Worm (Caenorhabditis elegans) whole organism, L4 larva: ENCODE data around the gene C09E9.1.

Source experiments
- D1046.2 ChIP-seq: fragments of 200-800 bp; sonication (Bioruptor generic); IDR thresholded peaks from 2 replicates; pipeline ENCODE4 v1.3.6; 2022; ENCODE audit warnings: missing genetic modification characterization, missing compliant biosample characterization
- F44E2.7 ChIP-seq: fragments of 200-800 bp; sonication (Bioruptor generic); IDR thresholded peaks from 2 replicates; pipeline ENCODE4 v2.1.2; 2022; ENCODE audit warnings: missing genetic modification characterization, missing compliant biosample characterization
- F49E8.2 ChIP-seq: sonication (generic microtip); optimal IDR thresholded peaks from 2 replicates; lab custom pipeline; 2016; ENCODE audit warnings: missing compliant biosample characterization, mild to moderate bottlenecking, missing genetic modification characterization, borderline replicate concordance
- R02D3.7 ChIP-seq: fragments of 150-350 bp; sonication (generic microtip); optimal IDR thresholded peaks from 3 replicates; lab custom pipeline; 2014; ENCODE audit warnings: missing biosample characterization, missing genetic modification characterization
- T20F7.1 ChIP-seq: fragments of 200-800 bp; sonication (Bioruptor generic); optimal IDR thresholded peaks from 2 replicates; lab custom pipeline; 2018; ENCODE audit warnings: mild to moderate bottlenecking, missing genetic modification characterization, missing compliant biosample characterization
- T26A8.4 ChIP-seq: fragments of 200-800 bp; sonication (Bioruptor generic); IDR thresholded peaks from 2 replicates; pipeline ENCODE4 v1.3.6; 2022; ENCODE audit warnings: missing genetic modification characterization, missing compliant biosample characterization
- Y105C5A.15 ChIP-seq: fragments of 200-800 bp; sonication (Bioruptor generic); IDR thresholded peaks from 2 replicates; pipeline ENCODE4 v1.3.6; 2022; ENCODE audit warnings: missing genetic modification characterization, missing compliant biosample characterization
- Y5F2A.4 ChIP-seq: fragments of 200-800 bp; sonication (Bioruptor generic); optimal IDR thresholded peaks from 2 replicates; lab custom pipeline; 2018; ENCODE audit warnings: mild to moderate bottlenecking, missing genetic modification characterization, missing compliant biosample characterization
- aha-1 ChIP-seq: fragments of 150-350 bp; peaks from one replicate; lab custom pipeline; 2014; ENCODE audit warnings: missing biosample characterization, missing genetic modification characterization
- aly-2 ChIP-seq: sonication (generic microtip); optimal IDR thresholded peaks from 2 replicates; lab custom pipeline; 2018; ENCODE audit warnings: missing biosample characterization, missing genetic modification characterization
- ama-1 ChIP-seq: fragments of 150-350 bp; optimal IDR thresholded peaks from 2 replicates; lab custom pipeline; 2014; ENCODE audit warnings: inconsistent platforms, mixed read lengths
- arid-1 ChIP-seq: fragments of 200-800 bp; sonication (Bioruptor generic); conservative IDR thresholded peaks from 2 replicates; pipeline ENCODE4 v1.3.6; 2022; ENCODE audit warnings: missing genetic modification reagents, missing genetic modification characterization, missing compliant biosample characterization
- ceh-28 ChIP-seq: fragments of 150-350 bp; optimal IDR thresholded peaks from 2 replicates; lab custom pipeline; 2014; ENCODE audit warnings: missing biosample characterization, missing genetic modification reagents, missing genetic modification characterization
- ces-1 ChIP-seq: fragments of 150-350 bp; sonication (generic microtip); optimal IDR thresholded peaks from 4 replicates; lab custom pipeline; 2014; ENCODE audit warnings: missing biosample characterization, missing genetic modification reagents, missing genetic modification characterization
- daf-12 ChIP-seq: fragments of 150-350 bp; optimal IDR thresholded peaks from 2 replicates; lab custom pipeline; 2014; ENCODE audit warnings: missing biosample characterization, missing genetic modification reagents, missing genetic modification characterization
- daf-16 ChIP-seq, 3 experiments: sonication (generic microtip); optimal IDR thresholded peaks; 2 replicates each; lab custom pipeline; 2016 to 2017; ENCODE audit warnings: missing genetic modification characterization in 3 of 3, missing genetic modification reagents in 3 of 3, mild to moderate bottlenecking in 2 of 3, missing compliant biosample characterization in 2 of 3, missing biosample characterization in 1 of 3, moderate library complexity in 1 of 3
- dmd-6 ChIP-seq: fragments of 200-800 bp; sonication (Bioruptor generic); IDR thresholded peaks from 2 replicates; pipeline ENCODE4 v1.3.6; 2022; ENCODE audit warnings: missing genetic modification reagents, missing genetic modification characterization, missing compliant biosample characterization
- dpl-1 ChIP-seq: fragments of 150-350 bp; optimal IDR thresholded peaks from 2 replicates; lab custom pipeline; 2014; ENCODE audit warnings: missing biosample characterization, missing genetic modification reagents, missing genetic modification characterization
- dve-1 ChIP-seq: sonication (generic microtip); optimal IDR thresholded peaks from 2 replicates; lab custom pipeline; 2017; ENCODE audit warnings: antibody characterized with exemption, mild to moderate bottlenecking, missing genetic modification characterization, missing compliant biosample characterization; ENCODE audit not compliant: insufficient read depth
- egl-27 ChIP-seq: sonication (generic microtip); optimal IDR thresholded peaks from 3 replicates; lab custom pipeline; 2017; ENCODE audit warnings: missing biosample characterization, missing genetic modification reagents, missing genetic modification characterization
- hlh-11 ChIP-seq: fragments of 200-800 bp; sonication (Bioruptor generic); optimal IDR thresholded peaks from 2 replicates; lab custom pipeline; 2018; ENCODE audit warnings: mild to moderate bottlenecking, missing genetic modification characterization, missing compliant biosample characterization
- hlh-30 ChIP-seq: sonication (generic microtip); optimal IDR thresholded peaks from 2 replicates; lab custom pipeline; 2017; ENCODE audit warnings: antibody characterized with exemption, mild to moderate bottlenecking, missing genetic modification characterization, missing compliant biosample characterization; ENCODE audit not compliant: insufficient read depth
- hmg-1.1 ChIP-seq: fragments of 200-800 bp; sonication (Bioruptor generic); IDR thresholded peaks from 2 replicates; pipeline ENCODE4 v1.3.6; 2022; ENCODE audit warnings: missing genetic modification reagents, missing genetic modification characterization, missing compliant biosample characterization
- madf-9 ChIP-seq: fragments of 200-800 bp; sonication (Bioruptor generic); conservative IDR thresholded peaks from 2 replicates; pipeline ENCODE4 v1.3.6; 2022; ENCODE audit warnings: missing genetic modification reagents, missing genetic modification characterization, missing compliant biosample characterization
- mdl-1 ChIP-seq, 2 experiments: fragments of 150-350 bp in 1 of 2; sonication (generic microtip) in 1 of 2; optimal IDR thresholded peaks; 2 replicates each; lab custom pipeline; 2014 to 2017; ENCODE audit warnings: missing biosample characterization in 2 of 2, missing genetic modification characterization in 2 of 2
- mes-2 ChIP-seq: sonication (generic microtip); optimal IDR thresholded peaks from 2 replicates; lab custom pipeline; 2016; ENCODE audit warnings: missing genotype, mild to moderate bottlenecking, missing genetic modification characterization, missing compliant biosample characterization; ENCODE audit not compliant: poor library complexity, severe bottlenecking
- mxl-3 ChIP-seq: fragments of 200-800 bp; sonication (Bioruptor generic); optimal IDR thresholded peaks from 2 replicates; lab custom pipeline; 2018; ENCODE audit warnings: mild to moderate bottlenecking, missing genetic modification characterization, missing compliant biosample characterization
- nhr-102 ChIP-seq: sonication (generic microtip); optimal IDR thresholded peaks from 2 replicates; lab custom pipeline; 2016; ENCODE audit warnings: mild to moderate bottlenecking, missing genetic modification characterization, moderate library complexity, missing compliant biosample characterization
- nhr-11 ChIP-seq: fragments of 150-350 bp; optimal IDR thresholded peaks from 2 replicates; lab custom pipeline; 2014; ENCODE audit warnings: missing biosample characterization, missing genetic modification characterization
- nhr-111 ChIP-seq: fragments of 200-800 bp; sonication (Bioruptor generic); optimal IDR thresholded peaks from 2 replicates; lab custom pipeline; 2018; ENCODE audit warnings: mild to moderate bottlenecking, missing genetic modification characterization, missing compliant biosample characterization
- nhr-6 ChIP-seq: fragments of 150-350 bp; optimal IDR thresholded peaks from 2 replicates; lab custom pipeline; 2014; ENCODE audit warnings: missing biosample characterization, missing genetic modification characterization
- php-3 ChIP-seq: fragments of 200-800 bp; sonication (Bioruptor generic); IDR thresholded peaks from 2 replicates; pipeline ENCODE4 v1.3.6; 2022; ENCODE audit warnings: missing genetic modification reagents, missing genetic modification characterization, missing compliant biosample characterization
- pqm-1 ChIP-seq: sonication (generic microtip); optimal IDR thresholded peaks from 2 replicates; lab custom pipeline; 2017; ENCODE audit warnings: missing biosample characterization, missing genetic modification characterization
- snpc-1.2 ChIP-seq: fragments of 200-800 bp; sonication (Bioruptor generic); IDR thresholded peaks from 2 replicates; pipeline ENCODE4 v1.3.6; 2022; ENCODE audit warnings: missing genetic modification reagents, missing genetic modification characterization, missing compliant biosample characterization
- tag-97 ChIP-seq: fragments of 200-800 bp; sonication (Bioruptor generic); IDR thresholded peaks from 2 replicates; pipeline ENCODE4 v1.3.6; 2022; ENCODE audit warnings: missing genetic modification characterization, missing compliant biosample characterization
- unc-130 ChIP-seq: sonication (generic microtip); optimal IDR thresholded peaks from 2 replicates; lab custom pipeline; 2016; ENCODE audit warnings: missing genetic modification reagents, missing genetic modification characterization, missing compliant biosample characterization
- unc-62 ChIP-seq, 3 experiments: fragments of 150-350 bp in 1 of 3; sonication (generic microtip); optimal IDR thresholded peaks in 2 of 3; peaks in 1 of 3; 1 replicate in 1 of 3; 2 replicates in 2 of 3; lab custom pipeline; 2014 to 2017; ENCODE audit warnings: missing biosample characterization in 3 of 3, missing genetic modification characterization in 3 of 3, missing genetic modification reagents in 3 of 3, missing genotype in 1 of 3
- vab-7 ChIP-seq: fragments of 200-800 bp; sonication (Bioruptor generic); IDR thresholded peaks from 2 replicates; pipeline ENCODE4 v1.3.6; 2022; ENCODE audit warnings: missing genetic modification reagents, missing genetic modification characterization, missing compliant biosample characterization
- ztf-7 ChIP-seq: fragments of 150-350 bp; optimal IDR thresholded peaks from 2 replicates; lab custom pipeline; 2014; ENCODE audit warnings: missing biosample characterization, missing genetic modification characterization

C09E9.1 gene

DNA sequence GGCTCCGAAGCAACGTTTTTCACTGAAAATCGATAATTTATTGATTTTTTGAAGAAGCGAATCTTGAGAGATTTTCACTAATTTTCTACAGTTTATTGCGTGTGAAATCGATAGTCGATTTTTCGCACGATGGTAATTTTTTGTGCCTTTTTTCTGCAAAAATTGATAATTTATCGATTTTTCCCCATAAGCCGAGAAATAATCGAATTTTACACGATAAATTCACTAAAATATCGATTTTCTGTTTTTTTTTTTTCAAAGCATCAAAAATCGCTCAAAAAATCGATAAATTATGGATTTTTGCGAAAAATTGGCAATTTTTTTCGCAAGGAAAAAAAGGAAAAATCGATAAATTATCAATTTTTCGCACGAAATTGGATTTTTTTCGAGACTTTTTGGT is 38.9 kb upstream of the C09E9.1 start:
- TF ChIP-seq ceh-28 (tag; lab: Kevin White, UChicago) (peak; percentile 77), Y105C5A.15 (GFP tag; lab: Robert Waterston, UW) (no peak)

DNA sequence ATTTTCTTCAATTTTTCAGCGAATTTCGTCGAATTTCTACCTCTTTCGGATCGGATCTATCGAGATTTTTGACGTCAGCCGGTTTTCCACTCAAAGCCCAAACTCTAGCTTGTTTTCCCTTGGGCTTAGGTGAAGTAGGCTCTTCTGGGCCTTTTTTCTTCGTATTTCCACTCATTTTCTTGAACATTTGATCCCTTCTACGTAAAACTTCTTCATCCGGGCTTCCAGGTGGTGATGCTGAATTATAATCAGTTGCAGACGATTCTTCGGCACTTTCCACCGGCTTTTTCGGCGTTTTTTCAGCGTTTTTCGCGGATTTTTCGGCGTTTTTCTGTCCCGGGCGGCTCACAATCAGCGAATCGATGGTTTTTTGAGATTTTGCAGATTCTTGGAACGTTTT is 36.5 kb upstream of the C09E9.1 start:
- TF ChIP-seq unc-62 (GFP tag; optimal IDR thresholded peaks at IDR 0.05 in 1 of 2; lab: Kevin White, UChicago): peak in 1 of 2 experiments; percentile 87
- no peak for TF ChIP-seq unc-62 (tag; optimal IDR thresholded peaks at IDR 0.05; lab: Kevin White, UChicago)
- no peak for TF ChIP-seq dmd-6 (GFP tag; lab: Robert Waterston, UW)
- peak; percentile 87 for TF ChIP-seq aha-1 (tag; lab: Kevin White, UChicago)

- TF ChIP-seq aly-2 (tag; lab: Kevin White, UChicago) (no peak), daf-12 (tag; lab: Kevin White, UChicago) (no peak), nhr-102 (tag; lab: Kevin White, UChicago) (no peak), T20F7.1 (GFP tag; lab: Kevin White, UChicago) (no peak), ztf-7 (no peak), F49E8.2 (tag; lab: Kevin White, UChicago) (no peak), php-3 (GFP tag; lab: Robert Waterston, UW) (no peak), madf-9 (GFP tag; lab: Robert Waterston, UW) (no peak), dve-1 (tag; lab: Kevin White, UChicago) (peak; percentile 38), hmg-1.1 (GFP tag; lab: Robert Waterston, UW) (0 out of 2 replicates have a peak, but pooled peaks have one; percentile 30), F44E2.7 (GFP tag; lab: Robert Waterston, UW) (no peak), ama-1 (lab: Kevin White, UChicago) (no peak), nhr-11 (tag; lab: Kevin White, UChicago) (no peak), mxl-3 (GFP tag; lab: Kevin White, UChicago) (peak; percentile 74), Y5F2A.4 (GFP tag; lab: Kevin White, UChicago) (no peak), mes-2 (tag; lab: Kevin White, UChicago) (peak; percentile 74), D1046.2 (GFP tag; lab: Robert Waterston, UW) (no peak), dpl-1 (GFP tag; lab: Kevin White, UChicago) (peak; percentile 90), ces-1 (GFP tag; lab: Kevin White, UChicago) (no peak), vab-7 (GFP tag; lab: Robert Waterston, UW) (no peak), nhr-6 (tag; lab: Kevin White, UChicago) (peak; percentile 22), pqm-1 (no peak), ceh-28 (tag; lab: Kevin White, UChicago) (no peak), arid-1 (GFP tag; lab: Robert Waterston, UW) (no peak), R02D3.7 (no peak), T26A8.4 (no peak), hlh-30 (peak; percentile 80), unc-130 (GFP tag; lab: Kevin White, UChicago) (no peak), egl-27 (tag; lab: Kevin White, UChicago) (no peak), tag-97 (GFP tag; lab: Robert Waterston, UW) (no peak), hlh-11 (tag; lab: Kevin White, UChicago) (peak; percentile 42), mdl-1 (tag; optimal IDR thresholded peaks at IDR 0.05; lab: Kevin White, UChicago) (peak in 1 of 2 experiments; percentile 74), nhr-111 (GFP tag; lab: Kevin White, UChicago) (no peak), daf-16 (GFP tag; optimal IDR thresholded peaks at IDR 0.05; lab: Kevin White, UChicago) (no peak), daf-16 (tag; optimal IDR thresholded peaks at IDR 0.05; lab: Kevin White, UChicago) (peak; percentile 16), snpc-1.2 (GFP tag; lab: Robert Waterston, UW) (no peak)
These were observed 35.0 kb upstream of the C09E9.1 start, which contains the start of gene F38A1.8 for ce11 chrIV:1239686-1240085. TSS of gene F38A1.8 (minus strand) at chrIV:1239852.
